Fruit fly (Drosophila melanogaster) whole organism, adult: ENCODE measurements around the gene mRpL30.

ENCODE experiments used
- CG11617 ChIP-seq: fragments of 200-800 bp; sonication (Bioruptor generic); optimal IDR thresholded peaks from 2 replicates; lab custom pipeline; 2017; ENCODE audit warnings: mild to moderate bottlenecking, missing biosample characterization, missing genetic modification reagents, missing genetic modification characterization
- CG12768 ChIP-seq: fragments of 200-800 bp; sonication (Bioruptor generic); optimal IDR thresholded peaks from 2 replicates; lab custom pipeline; 2017; ENCODE audit warnings: missing biosample characterization, missing genetic modification characterization, mild to moderate bottlenecking, moderate library complexity, missing genetic modification reagents
- CG14711 ChIP-seq: fragments of 200-800 bp; sonication (Bioruptor generic); optimal IDR thresholded peaks from 2 replicates; lab custom pipeline; 2018; ENCODE audit warnings: missing biosample characterization, mild to moderate bottlenecking, missing genetic modification characterization, moderate library complexity
- CG1620 ChIP-seq: fragments of 200-800 bp; sonication (Bioruptor generic); optimal IDR thresholded peaks from 2 replicates; lab custom pipeline; 2016; ENCODE audit warnings: missing biosample characterization, missing genetic modification characterization
- CG33017 ChIP-seq: fragments of 200-800 bp; sonication (Bioruptor generic); optimal IDR thresholded peaks from 2 replicates; lab custom pipeline; 2018; ENCODE audit warnings: missing biosample characterization, mild to moderate bottlenecking, missing genetic modification characterization, moderate library complexity
- CG5204 ChIP-seq: fragments of 200-800 bp; sonication (Bioruptor generic); optimal IDR thresholded peaks from 2 replicates; lab custom pipeline; 2016; ENCODE audit warnings: missing biosample characterization, missing genetic modification characterization
- CG7045 ChIP-seq: fragments of 200-800 bp; sonication (Bioruptor generic); optimal IDR thresholded peaks from 2 replicates; lab custom pipeline; 2017; ENCODE audit warnings: missing biosample characterization, mild to moderate bottlenecking, missing genetic modification characterization
- CG7101 ChIP-seq: fragments of 200-800 bp; sonication (Bioruptor generic); optimal IDR thresholded peaks from 2 replicates; lab custom pipeline; 2018; ENCODE audit warnings: missing biosample characterization, mild to moderate bottlenecking, missing genetic modification characterization, moderate library complexity
- Clk ChIP-seq: fragments of 200-800 bp; sonication (Bioruptor generic); optimal IDR thresholded peaks from 2 replicates; lab custom pipeline; 2017; ENCODE audit warnings: missing biosample characterization, missing genetic modification characterization
- Crg-1 ChIP-seq: fragments of 200-800 bp; sonication (Bioruptor generic); optimal IDR thresholded peaks from 2 replicates; lab custom pipeline; 2016; ENCODE audit warnings: missing biosample characterization, missing genetic modification characterization
- Hr96 ChIP-seq: fragments of 200-800 bp; sonication (Bioruptor generic); optimal IDR thresholded peaks from 2 replicates; lab custom pipeline; 2016; ENCODE audit warnings: missing biosample characterization, missing genetic modification characterization
- Mnt ChIP-seq: fragments of 200-800 bp; sonication (Bioruptor generic); optimal IDR thresholded peaks from 2 replicates; lab custom pipeline; 2016; ENCODE audit warnings: missing biosample characterization, mild to moderate bottlenecking, missing genetic modification characterization
- bab1 ChIP-seq: fragments of 200-800 bp; sonication (Bioruptor generic); optimal IDR thresholded peaks from 3 replicates; lab custom pipeline; 2019; ENCODE audit warnings: missing biosample characterization, mild to moderate bottlenecking, missing genetic modification characterization, moderate library complexity
- cic ChIP-seq: fragments of 200-800 bp; sonication (Bioruptor generic); optimal IDR thresholded peaks from 2 replicates; lab custom pipeline; 2017; ENCODE audit warnings: missing biosample characterization, mild to moderate bottlenecking, missing genetic modification characterization, moderate library complexity
- cnc ChIP-seq, 2 experiments: fragments of >200 bp; optimal IDR thresholded peaks; 2 replicates each; lab custom pipeline; 2017
- kay ChIP-seq: fragments of 200-800 bp; sonication (Bioruptor generic); peaks from one replicate; lab custom pipeline; 2016; ENCODE audit warnings: missing biosample characterization, missing genetic modification characterization, borderline replicate concordance
- ovo ChIP-seq: fragments of 200-800 bp; sonication (Bioruptor generic); optimal IDR thresholded peaks from 2 replicates; lab custom pipeline; 2016; ENCODE audit warnings: missing biosample characterization, missing genetic modification characterization
- pad ChIP-seq: fragments of 200-800 bp; sonication (Bioruptor generic); optimal IDR thresholded peaks from 3 replicates; lab custom pipeline; 2017; ENCODE audit warnings: missing biosample characterization, missing genetic modification characterization, mild to moderate bottlenecking, moderate library complexity, missing genetic modification reagents
- tj ChIP-seq: fragments of 200-800 bp; sonication (Bioruptor generic); optimal IDR thresholded peaks from 3 replicates; lab custom pipeline; 2017; ENCODE audit warnings: missing biosample characterization, mild to moderate bottlenecking, missing genetic modification characterization, moderate library complexity
- toe ChIP-seq: fragments of 200-800 bp; sonication (Bioruptor generic); optimal IDR thresholded peaks from 2 replicates; lab custom pipeline; 2016; ENCODE audit warnings: missing biosample characterization, missing genetic modification characterization

Gene mRpL30

dm6 chrX:4616865-4617669 is 30.6 kb upstream of the mRpL30 start, which contains the start of gene peb:
Gene peb, plus strand, starts transcription at chrX:4617564.
- TF ChIP-seq tj (peak; percentile 36), pad (GFP tag; lab: Kevin White, UChicago) (peak; percentile 14), cic (GFP tag; lab: Kevin White, UChicago) (no peak), CG7045 (no peak), bab1 (GFP tag; lab: Kevin White, UChicago) (peak; percentile 63), Mnt (GFP tag; lab: Kevin White, UChicago) (peak; percentile 92), Hr96 (GFP tag; lab: Kevin White, UChicago) (peak; percentile 21), CG1620 (GFP tag; lab: Kevin White, UChicago) (no peak)

- TF ChIP-seq ovo (GFP tag; lab: Kevin White, UChicago), result no peak
- no peak for TF ChIP-seq Crg-1 (GFP tag; lab: Kevin White, UChicago)
- TF ChIP-seq Mnt (GFP tag; lab: Kevin White, UChicago), result no peak
- TF ChIP-seq CG33017 (tag; lab: Kevin White, UChicago), result no peak
- no peak for TF ChIP-seq toe (GFP tag; lab: Kevin White, UChicago)
- no peak for TF ChIP-seq pad (GFP tag; lab: Kevin White, UChicago)
- TF ChIP-seq CG7045, result no peak
- no peak for TF ChIP-seq CG5204
- no peak for TF ChIP-seq CG11617 (GFP tag; lab: Kevin White, UChicago)
- TF ChIP-seq kay (GFP tag; lab: Kevin White, UChicago), result no peak
- no peak for TF ChIP-seq bab1 (GFP tag; lab: Kevin White, UChicago)
- no peak for TF ChIP-seq CG1620 (GFP tag; lab: Kevin White, UChicago)
- TF ChIP-seq Clk (GFP tag; lab: Kevin White, UChicago), result no peak
- TF ChIP-seq cnc (optimal IDR thresholded peaks at IDR 0.05; lab: Kevin White, UChicago), result no peak
- TF ChIP-seq CG14711 (tag; lab: Kevin White, UChicago), result no peak
Observed at dm6 chrX:4618869-4619268, 28.8 kb upstream of the mRpL30 start.

dm6 chrX:4627160-4627559 is 20.5 kb upstream of the mRpL30 start:
- no peak for TF ChIP-seq Crg-1 (GFP tag; lab: Kevin White, UChicago)

dm6 chrX:4630836-4631235 is 16.8 kb upstream of the mRpL30 start, which contains the start of gene Alms1b:
Gene Alms1b, minus strand, starts transcription at chrX:4630936.
- TF ChIP-seq CG7101 (no peak), bab1 (GFP tag; lab: Kevin White, UChicago) (no peak), CG5204 (no peak), toe (GFP tag; lab: Kevin White, UChicago) (no peak), CG12768 (no peak), kay (GFP tag; lab: Kevin White, UChicago) (no peak), CG33017 (tag; lab: Kevin White, UChicago) (no peak), Clk (GFP tag; lab: Kevin White, UChicago) (no peak), ovo (GFP tag; lab: Kevin White, UChicago) (no peak), Mnt (GFP tag; lab: Kevin White, UChicago) (no peak)

- no peak for TF ChIP-seq CG7045
- peak; percentile 64 for TF ChIP-seq kay (GFP tag; lab: Kevin White, UChicago)
Observed at dm6 chrX:4635856-4636486, 11.7 kb upstream of the mRpL30 start, which contains the start of the genes Alms1a and pon. Gene Alms1a, minus strand, starts transcription at chrX:4636004. Gene pon, plus strand, starts transcription at chrX:4636318.

- TF ChIP-seq cic (GFP tag; lab: Kevin White, UChicago) (no peak), kay (GFP tag; lab: Kevin White, UChicago) (no peak), pad (GFP tag; lab: Kevin White, UChicago) (no peak)
Observed at dm6 chrX:4643887-4644286, 3.8 kb upstream of the mRpL30 start, which contains the start of gene CG3081. Gene CG3081, minus strand, starts transcription at chrX:4643987.

- TF ChIP-seq Mnt (GFP tag; lab: Kevin White, UChicago) (no peak), pad (GFP tag; lab: Kevin White, UChicago) (no peak), kay (GFP tag; lab: Kevin White, UChicago) (no peak), CG14711 (tag; lab: Kevin White, UChicago) (no peak), CG5204 (no peak), tj (no peak), CG7045 (no peak), cic (GFP tag; lab: Kevin White, UChicago) (no peak)
Observed at dm6 chrX:4644768-4645167, 2.9 kb upstream of the mRpL30 start, which contains the start of gene CG3062. Gene CG3062, minus strand, starts transcription at chrX:4644868.
